Worm (Caenorhabditis elegans): Measurements from ENCODE around the gene F45G2.7.
A peak's percentile ranks its signal among the peaks of the same experiment; 100 is the strongest.

F45G2.7 gene

DNA sequence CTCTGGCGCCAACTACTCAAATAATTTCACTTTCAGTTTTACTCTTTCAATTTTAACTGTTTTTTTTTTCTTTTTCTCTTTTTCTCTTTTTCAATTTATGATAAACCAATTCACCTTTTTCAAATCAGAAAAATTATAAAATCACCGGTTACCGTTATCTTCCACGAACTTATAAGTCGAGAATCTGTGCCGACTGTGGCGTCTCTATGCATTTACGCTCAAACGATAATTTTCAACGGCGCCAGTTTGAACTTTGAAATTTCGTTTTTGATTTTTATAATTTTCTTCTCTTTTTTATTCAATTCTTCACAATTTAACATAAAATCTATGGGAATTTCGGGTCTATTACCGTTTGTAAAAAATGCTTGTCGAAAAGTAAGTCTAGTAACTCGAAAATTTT, 10.9 kb downstream of the F45G2.7 start, which contains the start of gene exo-1 (continued):
- TF ChIP-seq snpc-3.4 (tag; optimal IDR thresholded peaks at IDR 0.05) (peak; percentile 17), hlh-12 (tag; optimal IDR thresholded peaks at IDR 0.05) (no peak), lin-26 (GFP tag; IDR thresholded peaks at IDR 0.05) (no peak), repo-1 (tag; optimal IDR thresholded peaks at IDR 0.05) (no peak), Y53G8AR.9 (GFP tag; conservative IDR thresholded peaks at IDR 0.05) (no peak), nfya-2 (GFP tag; IDR thresholded peaks at IDR 0.05) (no peak), ztf-26 (tag; optimal IDR thresholded peaks at IDR 0.05) (no peak), die-1 (tag; optimal IDR thresholded peaks at IDR 0.05) (no peak), B0019.2 (GFP tag; conservative IDR thresholded peaks at IDR 0.05) (no peak), fkh-3 (tag; optimal IDR thresholded peaks at IDR 0.05) (no peak), sptf-2 (GFP tag; optimal IDR thresholded peaks at IDR 0.05) (no peak), dpl-1 (GFP tag; optimal IDR thresholded peaks at IDR 0.05) (peak; percentile 80), gei-17 (GFP tag; optimal IDR thresholded peaks at IDR 0.05) (no peak), ceh-100 (GFP tag; IDR thresholded peaks at IDR 0.05) (peak; percentile 95), nhr-90 (tag; optimal IDR thresholded peaks at IDR 0.05) (no peak), somi-1 (GFP tag; optimal IDR thresholded peaks at IDR 0.05) (no peak), rpc-1 (optimal IDR thresholded peaks at IDR 0.05) (no peak), rpc-1 (tag; optimal IDR thresholded peaks at IDR 0.05) (no peak), unc-130 (GFP tag; optimal IDR thresholded peaks at IDR 0.05) (peak; percentile 53), F23B12.7 (tag; optimal IDR thresholded peaks at IDR 0.05; ENCODE audit: insufficient read depth) (peak; percentile 95), attf-5 (GFP tag; optimal IDR thresholded peaks at IDR 0.05) (peak; percentile 78), atf-7 (tag; optimal IDR thresholded peaks at IDR 0.05) (no peak), F57C9.4 (tag; optimal IDR thresholded peaks at IDR 0.05) (no peak), madf-10 (tag; optimal IDR thresholded peaks at IDR 0.05) (no peak), aptf-3 (GFP tag; IDR thresholded peaks at IDR 0.05) (no peak), akir-1 (GFP tag; optimal IDR thresholded peaks at IDR 0.05) (no peak), B0261.1 (tag; optimal IDR thresholded peaks at IDR 0.05) (no peak), tbp1 (GFP tag; optimal IDR thresholded peaks at IDR 0.05) (peak; percentile 31), B0336.3 (GFP tag; IDR thresholded peaks at IDR 0.05) (no peak), mxl-1 (tag; optimal IDR thresholded peaks at IDR 0.05) (no peak), ceh-91 (GFP tag; IDR thresholded peaks at IDR 0.05) (peak; percentile 49), F55B11.4 (tag; optimal IDR thresholded peaks at IDR 0.05; ENCODE audit: borderline replicate concordance, insufficient read depth) (no peak), xnd-1 (tag; optimal IDR thresholded peaks at IDR 0.05) (no peak), dox-1 (GFP tag; IDR thresholded peaks at IDR 0.05) (0 out of 2 replicates have a peak, but pooled peaks have one; percentile 30), cebp-1 (GFP tag; IDR thresholded peaks at IDR 0.05) (no peak), cebp-1 (tag; optimal IDR thresholded peaks at IDR 0.05) (no peak), Y79H2A.3 (GFP tag; conservative IDR thresholded peaks at IDR 0.05) (no peak), F22D6.2 (tag; optimal IDR thresholded peaks at IDR 0.05) (no peak), lin-35 (GFP tag; optimal IDR thresholded peaks at IDR 0.05) (peak in 1 of 3 experiments; percentile 83), ztf-28 (GFP tag; IDR thresholded peaks at IDR 0.05) (no peak), Y53F4B.3 (GFP tag; IDR thresholded peaks at IDR 0.05) (no peak), ztf-3 (GFP tag; optimal IDR thresholded peaks at IDR 0.05) (no peak)

DNA sequence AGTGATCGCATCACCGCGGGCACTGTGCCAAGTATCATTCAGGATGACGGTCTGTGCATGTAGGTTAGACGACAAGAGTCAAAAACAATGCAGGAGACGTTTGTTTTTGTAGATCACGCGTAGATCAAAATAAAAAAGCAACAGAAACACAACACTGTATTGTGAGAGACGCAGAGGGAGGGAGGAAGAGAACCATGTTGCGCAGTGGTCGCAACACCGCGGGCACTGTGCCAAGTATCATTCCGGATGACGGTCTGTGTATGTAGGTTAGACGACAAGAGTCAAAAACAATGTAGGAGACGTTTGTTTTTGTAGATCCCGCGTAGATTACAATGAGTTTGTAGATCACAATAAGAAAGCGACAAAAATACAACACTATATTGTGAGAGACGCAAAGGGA, 15.3 kb downstream of the F45G2.7 start:
- TF ChIP-seq bed-1 (GFP tag; IDR thresholded peaks at IDR 0.05) (no peak), attf-5 (GFP tag; optimal IDR thresholded peaks at IDR 0.05) (no peak), nfya-1 (tag; optimal IDR thresholded peaks at IDR 0.05; ENCODE audit: borderline replicate concordance, insufficient read depth) (no peak), C06A6.2 (GFP tag; conservative IDR thresholded peaks at IDR 0.05) (no peak), ceh-91 (GFP tag; IDR thresholded peaks at IDR 0.05) (no peak), snpc-1.1 (tag; optimal IDR thresholded peaks at IDR 0.05; ENCODE audit: insufficient read depth) (no peak), athp-1 (tag; optimal IDR thresholded peaks at IDR 0.05) (no peak), let-607 (tag; optimal IDR thresholded peaks at IDR 0.05) (no peak), madf-8 (GFP tag; conservative IDR thresholded peaks at IDR 0.05) (no peak), snpc-3.4 (tag; optimal IDR thresholded peaks at IDR 0.05) (no peak), sptf-2 (GFP tag; optimal IDR thresholded peaks at IDR 0.05) (no peak), K11D2.4 (GFP tag; IDR thresholded peaks at IDR 0.05) (no peak), F23B12.7 (tag; optimal IDR thresholded peaks at IDR 0.05; ENCODE audit: insufficient read depth) (no peak)

Measured in whole organism, young adult.